Worm (Caenorhabditis elegans) whole organism, L4 larva: Measurements from ENCODE around the gene C09B8.3.

Experiments
- F49E8.2 ChIP-seq: sonication (generic microtip); optimal IDR thresholded peaks from 2 replicates; lab custom pipeline; 2016; ENCODE audit warnings: missing compliant biosample characterization, mild to moderate bottlenecking, missing genetic modification characterization, borderline replicate concordance
- dpl-1 ChIP-seq: fragments of 150-350 bp; optimal IDR thresholded peaks from 2 replicates; lab custom pipeline; 2014; ENCODE audit warnings: missing biosample characterization, missing genetic modification reagents, missing genetic modification characterization
- duxl-1 ChIP-seq: sonication (generic microtip); optimal IDR thresholded peaks from 2 replicates; lab custom pipeline; 2016; ENCODE audit warnings: mild to moderate bottlenecking, missing genetic modification characterization, moderate library complexity, missing compliant biosample characterization; ENCODE audit not compliant: poor library complexity
- egl-27 ChIP-seq: sonication (generic microtip); optimal IDR thresholded peaks from 3 replicates; lab custom pipeline; 2017; ENCODE audit warnings: missing biosample characterization, missing genetic modification reagents, missing genetic modification characterization
- nhr-11 ChIP-seq: fragments of 150-350 bp; optimal IDR thresholded peaks from 2 replicates; lab custom pipeline; 2014; ENCODE audit warnings: missing biosample characterization, missing genetic modification characterization

DNA sequence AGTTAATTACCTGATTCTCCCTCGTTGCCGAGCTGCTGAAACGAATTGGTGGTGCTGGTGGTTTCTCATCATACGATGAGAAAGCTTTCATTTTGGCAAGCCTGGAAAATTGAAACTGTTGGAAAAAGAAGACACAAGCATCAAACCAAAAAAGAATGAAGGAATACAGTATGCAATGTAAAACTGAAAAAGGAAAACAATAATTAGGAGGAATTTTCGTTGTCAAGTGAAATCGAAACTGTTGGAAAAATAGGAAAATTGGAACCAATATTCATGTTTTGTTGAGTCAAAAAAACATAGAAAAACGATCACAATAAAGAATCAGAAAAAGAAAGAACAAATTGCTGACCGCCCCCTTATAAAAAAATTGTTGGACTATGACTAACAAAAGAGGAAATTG, 38.0 kb upstream of the C09B8.3 start, which contains the start of gene pak-1:
- TF ChIP-seq duxl-1 (no peak), F49E8.2 (tag; lab: Kevin White, UChicago) (no peak), egl-27 (tag; lab: Kevin White, UChicago) (no peak), nhr-11 (tag; lab: Kevin White, UChicago) (no peak), dpl-1 (no peak)
